Worm (Caenorhabditis elegans) whole organism, late embryonic: Measurements from ENCODE around the gene srd-17.

Experiments used
- T23F11.4 ChIP-seq: fragments of 200-800 bp; sonication (Bioruptor generic); optimal IDR thresholded peaks from 2 replicates; lab custom pipeline; 2018; ENCODE audit warnings: mild to moderate bottlenecking, missing genetic modification characterization, missing compliant biosample characterization
- Y22D7AL.16 ChIP-seq: sonication (generic microtip); optimal IDR thresholded peaks from 2 replicates; lab custom pipeline; 2016; ENCODE audit warnings: missing genetic modification characterization, missing compliant biosample characterization
- ahr-1 ChIP-seq: sonication (generic microtip); optimal IDR thresholded peaks from 2 replicates; lab custom pipeline; 2016; ENCODE audit warnings: missing genetic modification characterization, missing compliant biosample characterization
- ama-1 ChIP-seq: fragments of 150-350 bp; optimal IDR thresholded peaks from 2 replicates; lab custom pipeline; 2014
- ceh-14 ChIP-seq: sonication (generic microtip); optimal IDR thresholded peaks from 2 replicates; lab custom pipeline; 2016; ENCODE audit warnings: missing genotype, missing genetic modification characterization, missing compliant biosample characterization
- ceh-19 ChIP-seq: fragments of 200-800 bp; sonication (Bioruptor generic); optimal IDR thresholded peaks from 2 replicates; lab custom pipeline; 2018; ENCODE audit warnings: mild to moderate bottlenecking, missing genetic modification characterization, missing compliant biosample characterization
- ceh-24 ChIP-seq: sonication (generic microtip); optimal IDR thresholded peaks from 2 replicates; lab custom pipeline; 2016; ENCODE audit warnings: mild to moderate bottlenecking, missing genetic modification characterization, missing compliant biosample characterization
- ceh-31 ChIP-seq: sonication (generic microtip); optimal IDR thresholded peaks from 2 replicates; lab custom pipeline; 2016; ENCODE audit warnings: missing genetic modification characterization, missing compliant biosample characterization
- ceh-34 ChIP-seq: sonication (generic microtip); optimal IDR thresholded peaks from 2 replicates; lab custom pipeline; 2016; ENCODE audit warnings: mild to moderate bottlenecking, missing genetic modification characterization, missing compliant biosample characterization
- ceh-45 ChIP-seq: fragments of 200-800 bp; sonication (Bioruptor generic); IDR thresholded peaks from 2 replicates; pipeline ENCODE4 v1.3.6; 2022; ENCODE audit warnings: missing genetic modification reagents, missing genetic modification characterization, missing compliant biosample characterization
- ceh-6 ChIP-seq: fragments of 200-800 bp; sonication (Bioruptor generic); optimal IDR thresholded peaks from 2 replicates; lab custom pipeline; 2018; ENCODE audit warnings: mild to moderate bottlenecking, missing genetic modification characterization, missing compliant biosample characterization
- ceh-9 ChIP-seq: sonication (generic microtip); optimal IDR thresholded peaks from 2 replicates; lab custom pipeline; 2016; ENCODE audit warnings: mild to moderate bottlenecking, missing genetic modification characterization, inconsistent platforms, missing compliant biosample characterization
- dve-1 ChIP-seq: sonication (generic microtip); optimal IDR thresholded peaks from 2 replicates; lab custom pipeline; 2017; ENCODE audit warnings: antibody characterized with exemption, mild to moderate bottlenecking, missing genetic modification characterization, missing compliant biosample characterization
- elt-4 ChIP-seq: sonication (generic microtip); optimal IDR thresholded peaks from 2 replicates; lab custom pipeline; 2016; ENCODE audit warnings: missing genetic modification characterization, missing compliant biosample characterization
- fkh-10 ChIP-seq: fragments of 150-350 bp; optimal IDR thresholded peaks from 2 replicates; lab custom pipeline; 2014; ENCODE audit warnings: missing biosample characterization, missing genetic modification reagents, missing genetic modification characterization
- fkh-6 ChIP-seq: sonication (generic microtip); optimal IDR thresholded peaks from 2 replicates; lab custom pipeline; 2016; ENCODE audit warnings: missing genetic modification characterization, missing compliant biosample characterization
- gmeb-2 ChIP-seq: sonication (generic microtip); optimal IDR thresholded peaks from 2 replicates; lab custom pipeline; 2016; ENCODE audit warnings: missing genetic modification characterization, inconsistent platforms, missing compliant biosample characterization
- hlh-30 ChIP-seq: sonication (generic microtip); optimal IDR thresholded peaks from 2 replicates; lab custom pipeline; 2017; ENCODE audit warnings: antibody characterized with exemption, missing genetic modification characterization, missing compliant biosample characterization; ENCODE audit not compliant: insufficient read depth
- hlh-8 ChIP-seq: sonication (generic microtip); optimal IDR thresholded peaks from 2 replicates; lab custom pipeline; 2016; ENCODE audit warnings: missing genotype, missing genetic modification characterization, missing compliant biosample characterization
- nfya-1 ChIP-seq: sonication (generic microtip); optimal IDR thresholded peaks from 2 replicates; lab custom pipeline; 2017; ENCODE audit warnings: missing genetic modification characterization, mild to moderate bottlenecking, missing compliant biosample characterization, antibody characterized with exemption, moderate library complexity
- nhr-11 ChIP-seq: fragments of 150-350 bp; optimal IDR thresholded peaks from 2 replicates; lab custom pipeline; 2014; ENCODE audit warnings: missing biosample characterization, missing genetic modification characterization
- odd-2 ChIP-seq: sonication (generic microtip); optimal IDR thresholded peaks from 2 replicates; lab custom pipeline; 2017; ENCODE audit warnings: antibody characterized with exemption, mild to moderate bottlenecking, missing genetic modification characterization, missing compliant biosample characterization
- pat-9 ChIP-seq: fragments of 200-800 bp; sonication (Bioruptor generic); optimal IDR thresholded peaks from 2 replicates; lab custom pipeline; 2018; ENCODE audit warnings: mild to moderate bottlenecking, missing genetic modification characterization, moderate library complexity, missing compliant biosample characterization
- pax-1 ChIP-seq: fragments of 150-350 bp; optimal IDR thresholded peaks from 2 replicates; lab custom pipeline; 2014; ENCODE audit warnings: missing biosample characterization, missing genetic modification characterization
- pqm-1 ChIP-seq: sonication (generic microtip); optimal IDR thresholded peaks from 2 replicates; lab custom pipeline; 2016; ENCODE audit warnings: missing genetic modification characterization, missing compliant biosample characterization
- pros-1 ChIP-seq: fragments of 150-350 bp; optimal IDR thresholded peaks from 2 replicates; lab custom pipeline; 2014; ENCODE audit warnings: missing biosample characterization, missing genetic modification reagents, missing genetic modification characterization
- sdc-2 ChIP-seq: sonication (generic microtip); optimal IDR thresholded peaks from 2 replicates; lab custom pipeline; 2016; ENCODE audit warnings: missing genotype, missing genetic modification characterization, missing compliant biosample characterization
- sox-2 ChIP-seq: fragments of 200-800 bp; sonication (Bioruptor generic); IDR thresholded peaks from 2 replicates; pipeline ENCODE4 v1.3.6; 2022; ENCODE audit warnings: missing genetic modification reagents, missing genetic modification characterization, missing compliant biosample characterization
- sox-4 ChIP-seq: sonication (generic microtip); optimal IDR thresholded peaks from 2 replicates; lab custom pipeline; 2017; ENCODE audit warnings: mild to moderate bottlenecking, missing genetic modification characterization, inconsistent platforms, missing compliant biosample characterization
- tbx-2 ChIP-seq: sonication (generic microtip); optimal IDR thresholded peaks from 2 replicates; lab custom pipeline; 2016; ENCODE audit warnings: missing genetic modification characterization, missing compliant biosample characterization
- tbx-7 ChIP-seq: sonication (generic microtip); optimal IDR thresholded peaks from 2 replicates; lab custom pipeline; 2016; ENCODE audit warnings: missing genotype, missing genetic modification characterization, missing compliant biosample characterization
- ttx-3 ChIP-seq: sonication (generic microtip); optimal IDR thresholded peaks from 2 replicates; lab custom pipeline; 2016; ENCODE audit warnings: missing genetic modification reagents, missing genetic modification characterization, missing compliant biosample characterization
- unc-42 ChIP-seq: sonication (generic microtip); optimal IDR thresholded peaks from 2 replicates; lab custom pipeline; 2016; ENCODE audit warnings: missing genotype, missing genetic modification characterization, missing compliant biosample characterization
- unc-55 ChIP-seq: sonication (generic microtip); optimal IDR thresholded peaks from 2 replicates; lab custom pipeline; 2017; ENCODE audit warnings: missing biosample characterization, missing genetic modification reagents, missing genetic modification characterization
- zip-5 ChIP-seq: sonication (generic microtip); optimal IDR thresholded peaks from 2 replicates; lab custom pipeline; 2016; ENCODE audit warnings: missing genetic modification characterization, missing compliant biosample characterization

srd-17 gene

ce11 chrV:13427378-13427777 lies 5.1 kb downstream of the srd-17 start:
- TF ChIP-seq ceh-6 (GFP tag; lab: Kevin White, UChicago) (no peak), elt-4 (tag; lab: Kevin White, UChicago) (no peak), Y22D7AL.16 (tag; lab: Kevin White, UChicago) (no peak), ceh-31 (tag; lab: Kevin White, UChicago) (no peak), unc-55 (GFP tag; lab: Kevin White, UChicago) (no peak), pros-1 (tag; lab: Kevin White, UChicago) (no peak), fkh-6 (tag; lab: Kevin White, UChicago) (no peak), tbx-2 (tag; lab: Kevin White, UChicago) (no peak)

- TF ChIP-seq ceh-45 (GFP tag; lab: Robert Waterston, UW): no peak
- TF ChIP-seq pqm-1 (tag; lab: Kevin White, UChicago): no peak
- no peak for TF ChIP-seq odd-2 (tag; lab: Kevin White, UChicago)
- TF ChIP-seq fkh-6 (tag; lab: Kevin White, UChicago): no peak
- no peak for TF ChIP-seq ceh-34
- TF ChIP-seq hlh-30 (tag; lab: Kevin White, UChicago): no peak
- TF ChIP-seq nfya-1 (tag; lab: Kevin White, UChicago): no peak
- TF ChIP-seq T23F11.4 (GFP tag; lab: Kevin White, UChicago): no peak
- TF ChIP-seq unc-55 (GFP tag; lab: Kevin White, UChicago): no peak
Observed at ce11 chrV:13426764-13427163, 5.8 kb downstream of the srd-17 start, which contains the start of gene srd-18. TSS of gene srd-18 (minus strand) at chrV:13426864.

ce11 chrV:13423608-13424007 lies 8.9 kb downstream of the srd-17 start, which contains the start of gene srv-10:
TSS of gene srv-10 (plus strand) at chrV:13423908.
- TF ChIP-seq sdc-2 (tag; lab: Kevin White, UChicago) (no peak), ahr-1 (tag; lab: Kevin White, UChicago) (no peak), fkh-10 (GFP tag; lab: Kevin White, UChicago) (no peak), ceh-9 (tag; lab: Kevin White, UChicago) (no peak), ceh-45 (GFP tag; lab: Robert Waterston, UW) (no peak), pros-1 (tag; lab: Kevin White, UChicago) (no peak), ceh-14 (tag; lab: Kevin White, UChicago) (no peak), Y22D7AL.16 (tag; lab: Kevin White, UChicago) (no peak), ttx-3 (tag; lab: Kevin White, UChicago) (no peak), ceh-19 (no peak), gmeb-2 (no peak), sox-2 (no peak), pax-1 (tag; lab: Kevin White, UChicago) (no peak), zip-5 (tag; lab: Kevin White, UChicago) (no peak), hlh-8 (no peak)

- TF ChIP-seq dve-1 (tag; lab: Kevin White, UChicago): no peak
- no peak for TF ChIP-seq tbx-7 (tag; lab: Kevin White, UChicago)
- no peak for TF ChIP-seq nhr-11 (tag; lab: Kevin White, UChicago)
- TF ChIP-seq ceh-9 (tag; lab: Kevin White, UChicago): no peak
- TF ChIP-seq sox-4 (tag; lab: Kevin White, UChicago): no peak
- no peak for TF ChIP-seq elt-4 (tag; lab: Kevin White, UChicago)
- TF ChIP-seq ceh-19: no peak
- no peak for TF ChIP-seq pat-9 (tag; lab: Kevin White, UChicago)
- no peak for TF ChIP-seq ama-1 (lab: Kevin White, UChicago)
- no peak for TF ChIP-seq ceh-31 (tag; lab: Kevin White, UChicago)
- no peak for TF ChIP-seq unc-42 (tag; lab: Kevin White, UChicago)
- TF ChIP-seq pqm-1 (tag; lab: Kevin White, UChicago): no peak
- TF ChIP-seq ceh-6 (GFP tag; lab: Kevin White, UChicago): no peak
- no peak for TF ChIP-seq ttx-3 (tag; lab: Kevin White, UChicago)
- no peak for TF ChIP-seq ceh-24 (tag; lab: Kevin White, UChicago)
Observed at ce11 chrV:13423045-13423444, 9.5 kb downstream of the srd-17 start, which contains the start of gene srv-9. TSS of gene srv-9 (minus strand) at chrV:13423145.
